Fruit fly (Drosophila melanogaster) S2 (cell line): Measurements from ENCODE around the gene CG5235.

Experiments used
- CG8478 ChIP-seq: fragments of >200 bp; optimal IDR thresholded peaks from 2 replicates; lab custom pipeline; 2018
- CTCF ChIP-seq, 2 experiments: fragments of >200 bp; optimal IDR thresholded peaks; 2 replicates each; lab custom pipeline; 2018

CG5235 gene

DNA sequence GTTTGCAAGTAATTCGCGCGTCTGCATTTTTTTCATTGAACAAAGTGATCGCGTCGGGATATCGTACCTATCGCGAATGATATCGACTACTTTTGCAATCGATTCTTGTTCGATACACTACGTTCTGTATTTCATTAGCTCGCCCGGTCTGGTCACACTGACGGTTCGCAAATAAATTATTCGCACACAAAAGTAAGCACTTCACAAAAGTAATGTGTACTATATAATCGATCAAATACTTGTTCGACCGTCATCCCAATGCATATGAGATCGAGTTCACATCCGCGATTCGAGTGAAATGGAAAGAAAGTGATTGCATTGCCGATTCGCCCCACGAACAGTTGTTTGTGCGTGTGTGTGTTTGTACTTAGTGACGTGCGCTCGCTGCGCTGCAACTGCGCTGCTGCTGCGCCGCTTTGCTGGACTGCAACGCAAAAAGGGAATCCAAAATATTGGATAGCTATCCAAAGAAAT lies at the start of gene CG5235, which contains the start of gene ClC-c:
CG5235 (minus strand) TSS at position 63 of the 474 bp plus-strand sequence.
ClC-c (plus strand) TSS at position 125 of the 474 bp plus-strand sequence.
- TF ChIP-seq CG8478 (lab: Kevin White, UChicago) (no peak), CTCF (optimal IDR thresholded peaks at IDR 0.05; lab: Kevin White, UChicago) (peak in 1 of 2 experiments; percentile 28)

DNA sequence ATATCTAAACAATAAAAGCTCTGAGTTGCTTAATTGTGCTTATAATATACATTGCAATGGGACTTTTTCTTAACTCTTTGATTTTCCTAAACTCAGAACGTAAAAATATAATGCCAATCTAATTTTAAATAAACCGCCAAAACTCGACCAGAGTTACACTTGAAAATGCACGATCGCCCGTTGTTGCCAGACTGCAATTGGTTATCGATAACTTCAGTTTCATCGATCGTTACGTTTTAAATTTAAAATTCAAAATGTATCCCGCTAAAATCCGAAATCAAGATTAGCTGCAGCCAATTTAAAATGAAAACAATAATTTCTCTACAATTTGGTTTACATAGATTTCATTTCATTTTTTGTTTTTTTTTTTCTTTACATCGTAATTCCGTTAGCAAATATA lies 48.9 kb upstream of the CG5235 start:
- TF ChIP-seq CTCF (optimal IDR thresholded peaks at IDR 0.05; lab: Kevin White, UChicago) (no peak), CG8478 (lab: Kevin White, UChicago) (no peak)

DNA sequence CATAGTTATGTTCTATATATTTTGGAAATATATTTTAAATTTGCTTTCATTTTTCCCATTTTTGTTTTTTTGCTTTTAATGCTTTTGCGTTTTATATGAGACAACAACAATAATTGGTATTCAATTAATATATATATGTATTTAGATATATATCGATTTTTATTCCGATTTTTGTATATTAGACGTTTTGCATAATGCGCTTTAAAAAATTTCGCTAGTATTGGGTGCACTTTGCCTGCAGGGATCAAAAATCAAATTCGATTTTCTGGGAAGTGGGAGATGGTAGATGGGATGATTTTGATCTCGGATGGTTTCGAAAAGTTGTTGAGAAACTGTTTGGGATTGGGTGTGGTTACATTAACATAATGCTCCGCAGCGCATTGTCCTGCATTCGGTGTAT lies 47.6 kb upstream of the CG5235 start, which contains the start of gene CG5157:
CG5157 (minus strand) TSS at position 101 of the 400 bp plus-strand sequence.
- TF ChIP-seq CG8478 (lab: Kevin White, UChicago) = no peak
- no peak for TF ChIP-seq CTCF (optimal IDR thresholded peaks at IDR 0.05; lab: Kevin White, UChicago)

DNA sequence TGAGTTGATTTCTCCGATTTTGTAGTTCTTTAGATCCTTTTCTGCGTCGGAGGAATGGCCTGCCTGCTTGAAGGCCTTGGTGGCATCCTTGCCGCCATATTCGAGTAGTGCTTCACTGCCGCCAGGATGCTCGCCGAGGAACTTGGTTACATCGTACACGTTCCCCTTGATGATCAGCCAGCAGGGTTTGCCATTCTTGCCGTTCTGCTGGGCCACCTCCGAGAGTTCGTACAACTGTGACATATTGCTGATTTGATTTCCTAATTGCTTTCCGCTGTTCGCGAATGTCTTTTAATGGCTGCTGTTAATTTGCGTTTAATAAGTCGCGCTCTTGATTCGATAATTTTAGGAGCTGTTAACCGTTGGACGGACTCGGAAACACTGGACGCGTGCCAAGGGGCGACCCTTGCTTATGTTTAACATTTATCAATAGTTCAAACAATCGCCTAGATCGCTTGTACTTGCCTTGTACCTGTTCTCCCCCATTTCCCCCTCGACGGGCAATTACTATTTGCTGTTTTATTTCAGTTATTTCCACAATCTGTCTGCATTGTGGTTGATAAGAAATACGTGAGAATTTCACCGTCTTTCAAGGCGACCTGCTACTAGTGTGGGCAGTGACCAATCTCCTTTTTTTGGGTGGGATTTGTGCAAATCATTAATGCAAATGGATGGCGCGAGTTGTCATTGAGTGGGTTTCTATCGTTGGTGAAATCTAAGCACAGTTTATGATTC lies 46.8 kb upstream of the CG5235 start:
- TF ChIP-seq CG8478 (lab: Kevin White, UChicago) (no peak), CTCF (optimal IDR thresholded peaks at IDR 0.05; lab: Kevin White, UChicago) (no peak)

DNA sequence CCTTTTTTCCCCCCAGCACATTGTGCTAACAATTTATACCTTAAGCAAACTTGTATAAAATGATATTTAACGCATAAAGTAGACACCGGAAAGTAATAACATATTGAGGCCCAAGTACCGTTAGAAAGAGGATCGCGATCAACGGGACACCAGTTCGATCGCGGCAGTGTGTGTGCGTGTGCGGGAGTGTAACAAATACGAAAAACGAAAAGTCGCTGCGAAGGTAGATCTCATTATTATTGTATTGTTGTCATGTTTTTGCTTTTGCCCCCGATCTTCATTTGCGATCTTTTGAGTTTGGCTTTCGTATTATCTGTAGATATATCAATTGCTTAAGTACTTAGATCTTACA lies 41.9 kb upstream of the CG5235 start:
- TF ChIP-seq CG8478 (lab: Kevin White, UChicago) (no peak), CTCF (optimal IDR thresholded peaks at IDR 0.05; lab: Kevin White, UChicago) (no peak)

DNA sequence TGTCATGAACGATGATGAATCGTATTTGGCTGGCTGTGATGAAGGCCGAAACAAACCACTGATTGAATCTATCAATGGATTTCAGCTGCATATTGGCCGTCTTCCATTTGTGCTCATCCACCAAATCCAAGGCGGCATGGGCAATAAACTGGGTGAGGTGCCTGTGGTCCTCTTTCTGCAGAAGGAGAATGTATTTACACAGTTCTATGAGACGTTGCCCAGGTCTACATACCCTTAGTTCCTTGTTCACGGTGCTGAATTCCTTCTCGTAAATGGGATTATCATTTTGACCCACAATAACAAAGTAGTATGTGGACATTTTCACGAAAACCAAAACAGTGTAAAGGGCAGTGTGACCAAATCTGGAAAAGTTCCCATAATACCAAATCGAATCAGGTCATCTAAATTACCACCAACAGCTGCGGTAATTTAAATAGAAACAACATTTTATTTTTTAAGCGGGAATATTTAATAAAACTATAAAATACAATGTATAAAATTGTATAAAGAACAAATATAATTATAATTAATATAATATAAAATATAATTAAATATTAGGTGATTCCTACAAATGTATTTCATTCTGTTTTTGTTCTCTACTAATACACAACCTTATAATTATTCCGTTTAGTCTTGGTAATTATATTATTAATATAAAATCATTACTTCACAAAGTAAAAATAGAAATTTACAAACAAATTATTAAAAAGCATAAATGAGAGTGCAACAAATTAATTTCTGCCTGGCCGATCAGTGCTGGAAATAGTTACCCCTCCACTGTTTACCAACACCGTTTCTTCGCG lies 41.3 kb upstream of the CG5235 start, which contains the start of the genes Trs20 and elg1:
Trs20 (minus strand) TSS at position 369 of the 803 bp plus-strand sequence.
elg1 (plus strand) TSS at position 765 of the 803 bp plus-strand sequence.
- TF ChIP-seq CTCF (optimal IDR thresholded peaks at IDR 0.05; lab: Kevin White, UChicago) = no peak
- no peak for TF ChIP-seq CG8478 (lab: Kevin White, UChicago)

DNA sequence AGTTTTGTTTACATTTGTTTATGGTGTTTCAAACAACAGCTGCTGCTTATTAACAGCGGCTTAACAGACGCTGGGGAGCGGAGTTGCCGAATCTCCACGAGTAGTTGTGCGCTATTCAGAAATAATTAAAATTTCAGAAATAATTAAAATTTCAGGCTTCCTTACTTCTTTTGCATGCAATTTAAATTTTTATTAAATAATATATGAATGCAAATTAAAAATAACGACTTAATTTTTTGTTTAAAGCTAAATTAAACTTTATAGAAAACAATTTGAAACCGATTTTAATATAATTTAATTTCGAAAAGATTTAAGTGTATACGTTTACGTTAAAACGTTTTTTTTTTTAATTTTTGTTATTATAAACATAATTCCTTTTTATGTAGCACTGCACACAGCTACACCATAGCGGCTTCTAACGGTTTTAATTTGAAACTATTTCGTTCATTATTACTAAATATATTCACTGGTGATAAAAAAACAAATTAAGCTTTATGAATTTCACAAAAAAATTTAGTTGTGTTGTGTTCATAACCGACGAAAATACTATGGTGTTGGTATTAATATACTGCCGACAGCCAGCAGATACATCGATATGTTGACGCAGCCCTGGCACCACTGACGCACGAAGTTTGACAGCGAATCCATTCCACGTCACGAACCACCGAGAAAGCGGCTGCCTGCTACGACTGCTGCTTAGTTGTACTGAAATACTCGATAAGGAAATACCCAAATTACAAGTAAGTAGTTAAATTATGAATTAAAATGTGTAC lies 39.0 kb upstream of the CG5235 start, which contains the start of gene SsRbeta:
SsRbeta (plus strand) TSS at position 645 of the 773 bp plus-strand sequence.
- TF ChIP-seq CTCF (optimal IDR thresholded peaks at IDR 0.05; lab: Kevin White, UChicago) (peak in 1 of 2 experiments; percentile 35), CG8478 (lab: Kevin White, UChicago) (no peak)

DNA sequence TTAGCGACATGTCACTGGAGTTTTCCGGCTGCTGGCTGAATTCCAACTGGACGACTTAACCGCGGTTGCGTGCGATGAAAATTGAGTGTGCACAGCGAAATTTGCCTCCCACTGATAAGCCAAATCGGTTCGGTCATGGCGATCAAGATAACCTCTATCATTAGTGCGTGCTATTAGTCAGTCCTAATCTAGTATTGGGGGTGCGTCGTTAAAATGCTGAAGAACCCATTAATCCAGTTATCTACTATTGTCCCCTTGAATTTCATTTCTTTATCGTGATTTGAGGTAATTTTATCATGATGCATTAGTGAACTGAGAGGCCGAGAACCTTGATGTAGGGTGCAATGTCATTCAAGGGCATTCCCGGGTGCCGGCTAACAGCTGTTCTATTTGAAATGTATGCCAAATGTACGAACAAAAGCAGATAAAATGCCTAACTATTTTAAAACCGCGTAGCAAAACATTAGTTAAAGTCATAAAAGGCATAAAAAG lies 38.3 kb upstream of the CG5235 start, which contains the start of gene Pgm1:
Pgm1 (minus strand) TSS at position 51 of the 492 bp plus-strand sequence.
- TF ChIP-seq CG8478 (lab: Kevin White, UChicago) (no peak), CTCF (optimal IDR thresholded peaks at IDR 0.05; lab: Kevin White, UChicago) (no peak)

DNA sequence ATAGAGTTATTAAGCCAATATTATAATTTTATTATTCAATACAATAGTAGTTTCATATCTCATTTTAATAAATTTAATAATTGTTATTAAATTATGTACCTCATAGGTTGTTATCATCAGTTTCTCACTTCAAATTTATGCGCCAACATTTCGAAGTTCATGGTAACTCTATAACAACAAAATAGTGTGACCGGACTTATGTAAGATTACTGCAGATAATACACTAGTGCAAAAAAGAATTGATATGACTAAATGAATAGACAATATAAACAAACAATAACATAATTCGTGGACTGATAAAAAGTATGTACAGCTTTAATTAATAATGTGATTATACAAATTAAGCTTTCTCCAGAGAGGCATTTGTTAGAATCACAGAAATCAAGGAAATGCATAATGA lies 31.6 kb upstream of the CG5235 start, which contains the start of gene Strump:
Strump (plus strand) TSS at position 212 of the 400 bp plus-strand sequence.
- no peak for TF ChIP-seq CG8478 (lab: Kevin White, UChicago)
- TF ChIP-seq CTCF (optimal IDR thresholded peaks at IDR 0.05; lab: Kevin White, UChicago) = no peak

DNA sequence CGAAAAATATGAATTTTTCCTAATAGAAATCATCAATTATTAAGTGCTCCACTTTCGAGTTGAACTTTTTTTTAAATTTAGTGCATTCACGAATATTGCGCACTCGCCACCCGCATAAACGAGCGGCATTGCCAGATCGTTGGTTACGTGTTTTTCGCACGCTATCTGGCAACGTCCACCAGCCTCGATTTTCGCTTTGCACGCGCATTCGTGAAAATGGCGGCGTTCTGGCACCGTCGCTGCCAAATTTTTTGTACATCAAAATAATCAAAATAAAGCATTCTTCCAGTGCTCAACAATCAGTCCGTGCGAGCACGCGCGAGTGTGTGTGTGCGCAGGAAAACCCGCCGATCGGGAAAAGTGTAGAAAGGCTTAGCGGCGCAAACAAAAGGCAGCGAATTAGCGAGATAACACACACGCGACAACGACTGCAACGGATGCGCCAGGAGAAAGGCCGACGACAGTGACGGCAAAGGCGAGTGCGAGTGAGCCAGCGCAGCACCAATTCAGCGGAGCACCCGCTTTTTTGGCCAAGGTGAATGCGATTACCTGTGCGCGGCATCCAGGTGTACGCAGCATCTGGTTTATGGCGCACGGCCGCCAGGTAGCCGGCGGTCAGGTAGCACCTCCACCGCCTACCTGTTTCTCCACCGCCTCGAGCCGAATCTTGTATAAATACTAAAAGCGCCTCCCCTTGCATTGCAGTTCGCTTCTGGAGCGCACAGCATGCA lies 23.6 kb upstream of the CG5235 start:
- TF ChIP-seq CG8478 (lab: Kevin White, UChicago) (no peak), CTCF (optimal IDR thresholded peaks at IDR 0.05; lab: Kevin White, UChicago) (peak in 1 of 2 experiments; percentile 13)

DNA sequence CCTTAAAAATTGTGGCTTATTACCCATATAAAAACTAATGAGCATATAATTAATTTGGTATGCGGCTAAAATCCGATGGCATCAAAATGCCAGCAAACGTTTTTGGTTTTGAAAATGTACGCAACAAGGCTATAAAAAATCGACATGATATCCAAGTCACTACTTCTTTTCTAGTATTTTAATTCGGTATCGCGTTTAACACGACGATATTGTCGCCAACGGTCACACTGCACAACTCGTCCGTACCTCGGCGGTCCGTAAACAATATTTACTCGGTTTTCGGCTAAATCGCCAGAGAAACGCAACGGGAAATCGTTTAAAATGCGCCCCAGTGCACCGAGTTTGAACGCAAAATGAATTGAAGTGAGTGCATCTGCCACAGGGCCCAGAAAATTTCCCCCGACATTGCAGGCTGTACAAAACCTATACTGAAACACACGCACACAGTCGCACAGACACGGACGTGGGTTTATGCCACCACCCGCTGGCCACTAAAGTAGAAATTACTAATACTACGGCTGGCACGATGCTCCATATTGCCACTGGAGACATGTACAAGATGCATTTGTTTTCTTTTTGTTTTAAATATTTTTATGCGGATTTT lies 22.9 kb upstream of the CG5235 start, which contains the start of gene Taf4:
Taf4 (plus strand) TSS at position 210 of the 604 bp plus-strand sequence.
- TF ChIP-seq CTCF (optimal IDR thresholded peaks at IDR 0.05; lab: Kevin White, UChicago) = peak in 1 of 2 experiments; percentile 1
- no peak for TF ChIP-seq CG8478 (lab: Kevin White, UChicago)

DNA sequence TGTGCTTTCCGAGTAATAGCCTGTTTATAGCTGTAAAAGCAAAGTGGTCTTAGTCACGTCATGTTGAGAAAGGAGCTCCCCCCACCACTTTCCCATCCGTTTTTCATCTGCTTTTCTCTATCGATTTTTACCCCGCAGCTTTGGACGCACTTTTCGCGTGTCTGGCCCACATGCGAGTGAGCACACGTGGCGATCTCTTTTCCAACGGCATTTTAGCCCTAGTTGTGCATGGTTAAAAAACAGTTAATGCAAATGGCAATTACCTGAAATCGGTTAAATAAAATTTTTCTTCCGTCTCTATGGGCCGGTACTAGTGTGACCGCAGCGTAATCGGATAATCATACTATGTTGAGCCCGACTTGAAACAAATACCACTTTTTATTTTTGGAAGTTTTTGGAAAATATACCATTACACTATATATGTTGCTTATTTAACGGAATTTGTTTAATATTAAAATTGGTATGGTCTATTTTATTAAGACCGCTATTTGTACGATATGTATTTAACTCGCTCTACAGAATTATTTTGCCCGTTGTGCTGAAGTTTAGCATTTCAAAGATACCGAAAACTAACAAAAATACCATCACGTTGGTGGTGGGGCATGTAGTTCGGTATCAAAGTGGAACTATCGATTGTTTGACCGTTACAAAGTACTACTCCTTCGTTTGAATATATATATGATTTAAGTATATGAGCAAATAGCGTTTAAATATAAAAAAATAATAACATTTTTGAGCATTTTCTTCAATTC lies 22.1 kb upstream of the CG5235 start, which contains the start of gene Zn72D:
Zn72D (minus strand) TSS at position 558 of the 752 bp plus-strand sequence.
- no peak for TF ChIP-seq CTCF (optimal IDR thresholded peaks at IDR 0.05; lab: Kevin White, UChicago)
- TF ChIP-seq CG8478 (lab: Kevin White, UChicago) = no peak
